Fruit fly (Drosophila melanogaster): Measurements from ENCODE around the gene Nlp.

Gene Nlp

DNA sequence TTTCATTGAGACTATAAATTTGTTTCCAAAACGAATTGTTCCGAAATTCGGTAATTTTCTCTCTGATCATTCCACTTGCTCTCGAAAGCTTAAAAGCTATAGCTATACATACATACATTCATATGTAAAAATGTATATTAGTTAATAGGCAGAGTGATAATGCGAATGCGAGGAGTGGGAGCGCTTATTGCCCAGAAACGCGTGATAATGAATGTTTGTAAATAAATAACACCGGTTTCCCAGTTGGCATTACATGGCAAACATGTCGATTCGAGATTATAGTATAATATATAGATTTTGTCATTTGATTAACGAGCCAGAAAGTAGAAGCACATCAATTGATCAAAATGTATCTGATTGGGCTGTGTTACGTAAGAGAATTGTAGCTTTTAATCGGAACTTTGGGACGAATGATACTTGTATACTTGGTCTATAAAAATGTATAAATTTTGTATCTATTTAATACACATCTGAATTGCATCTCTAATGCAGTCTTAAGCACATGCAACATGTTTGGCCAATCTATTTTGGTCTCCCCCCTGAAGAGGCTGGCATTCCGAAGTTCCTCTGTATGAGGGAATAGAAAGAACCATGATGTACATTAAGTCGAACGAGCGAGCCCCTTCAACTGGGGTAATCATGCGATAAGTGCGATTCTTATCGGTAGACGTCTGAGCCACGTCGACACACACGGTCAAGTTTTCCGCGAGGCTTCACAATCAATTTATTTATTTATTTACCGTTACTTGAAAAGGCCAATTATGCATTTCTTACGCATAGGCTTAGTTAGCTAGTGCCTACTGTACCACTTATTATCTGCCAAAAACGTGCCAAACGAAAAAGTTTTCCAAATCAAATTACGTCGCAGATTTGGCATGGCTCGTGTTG lies 8.3 kb downstream of the Nlp start (continued):
- TF ChIP-seq CG7987 (GFP tag; optimal IDR thresholded peaks at IDR 0.05) (no peak), crp (GFP tag; optimal IDR thresholded peaks at IDR 0.05) (no peak), Xbp1 (GFP tag; optimal IDR thresholded peaks at IDR 0.05) (peak; percentile 18), Med (GFP tag) (peak; percentile 91), cg (GFP tag; optimal IDR thresholded peaks at IDR 0.05) (no peak), lilli (GFP tag; optimal IDR thresholded peaks at IDR 0.05) (peak; percentile 19), disco-r (GFP tag; optimal IDR thresholded peaks at IDR 0.05) (no peak), CG1832 (GFP tag; optimal IDR thresholded peaks at IDR 0.05) (no peak), CG3281 (GFP tag; optimal IDR thresholded peaks at IDR 0.05) (peak; percentile 37), az2 (GFP tag; optimal IDR thresholded peaks at IDR 0.05) (no peak), da (GFP tag; optimal IDR thresholded peaks at IDR 0.05) (no peak), Lpt (GFP tag; optimal IDR thresholded peaks at IDR 0.05) (no peak), CG32532 (GFP tag; IDR thresholded peaks at IDR 0.05) (peak; percentile 83), CG9932 (GFP tag; IDR thresholded peaks at IDR 0.05) (peak; percentile 73), CG17359 (tag; optimal IDR thresholded peaks at IDR 0.05) (no peak), Ptx1 (GFP tag; IDR thresholded peaks at IDR 0.05) (0 out of 2 replicates have a peak, but pooled peaks have one; percentile 32), ssp (GFP tag; IDR thresholded peaks at IDR 0.05) (no peak), CG8924 (tag; optimal IDR thresholded peaks at IDR 0.05) (no peak), CG11723 (GFP tag; optimal IDR thresholded peaks at IDR 0.05) (no peak), CG31224 (GFP tag; IDR thresholded peaks at IDR 0.05) (peak; percentile 43), abd-A (tag; optimal IDR thresholded peaks at IDR 0.05) (no peak), sim (GFP tag; IDR thresholded peaks at IDR 0.05) (no peak), CG18619 (GFP tag; optimal IDR thresholded peaks at IDR 0.05) (no peak), fd64A (GFP tag; optimal IDR thresholded peaks at IDR 0.05) (no peak), cato (GFP tag; optimal IDR thresholded peaks at IDR 0.05; ENCODE audit: borderline replicate concordance) (no peak), CG11398 (GFP tag; optimal IDR thresholded peaks at IDR 0.05) (no peak), Hmr (GFP tag; optimal IDR thresholded peaks at IDR 0.05) (peak; percentile 11), CG2889 (GFP tag; IDR thresholded peaks at IDR 0.05) (no peak), CG15479 (GFP tag; optimal IDR thresholded peaks at IDR 0.05) (no peak), Sry-δ (GFP tag; optimal IDR thresholded peaks at IDR 0.05) (no peak), vvl (GFP tag; IDR thresholded peaks at IDR 0.05) (no peak), CG31365 (tag; optimal IDR thresholded peaks at IDR 0.05) (no peak), CG16863 (GFP tag; optimal IDR thresholded peaks at IDR 0.05) (no peak), so (GFP tag; IDR thresholded peaks at IDR 0.05) (no peak), Ets97D (GFP tag; optimal IDR thresholded peaks at IDR 0.05) (no peak), Rfx (GFP tag; IDR thresholded peaks at IDR 0.05) (peak; percentile 65), CG2116 (GFP tag; optimal IDR thresholded peaks at IDR 0.05) (no peak), CG31441 (GFP tag; IDR thresholded peaks at IDR 0.05) (no peak), NfI (GFP tag; optimal IDR thresholded peaks at IDR 0.05) (no peak), mam (GFP tag; optimal IDR thresholded peaks at IDR 0.05) (peak; percentile 60), CG30403 (GFP tag; optimal IDR thresholded peaks at IDR 0.05) (no peak), mld (GFP tag; IDR thresholded peaks at IDR 0.05; ENCODE audit: partially characterized antibody) (no peak), CG42726 (GFP tag; IDR thresholded peaks at IDR 0.05; ENCODE audit: partially characterized antibody) (no peak), CG17802 (tag; optimal IDR thresholded peaks at IDR 0.05) (no peak), caup (GFP tag; optimal IDR thresholded peaks at IDR 0.05; ENCODE audit: severe bottlenecking) (peak; percentile 7), psq (GFP tag; optimal IDR thresholded peaks at IDR 0.05) (no peak), CG11560 (tag; IDR thresholded peaks at IDR 0.05) (no peak), Bdp1 (GFP tag; optimal IDR thresholded peaks at IDR 0.05) (no peak), CG30020 (tag; optimal IDR thresholded peaks at IDR 0.05) (no peak)

All from whole organism, embryonic.